Fruit fly (Drosophila melanogaster) whole organism, embryonic: Measurements from ENCODE around the gene Hsp67Ba.

Experiments
- CG10366 ChIP-seq: fragments of 200-800 bp; sonication (Bioruptor generic); IDR thresholded peaks from 2 replicates; pipeline ENCODE4 v1.3.6; 2022; ENCODE audit warnings: missing biosample characterization, missing genetic modification characterization
- CG11085 ChIP-seq: fragments of 200-800 bp; sonication (Bioruptor generic); IDR thresholded peaks from 2 replicates; pipeline ENCODE4 v1.3.6; 2022; ENCODE audit warnings: missing biosample characterization, missing genetic modification characterization
- CG11247 ChIP-seq: fragments of 200-800 bp; sonication (Bioruptor generic); IDR thresholded peaks from 2 replicates; pipeline ENCODE4 v1.3.6; 2022; ENCODE audit warnings: missing biosample characterization, missing genetic modification characterization
- CG12071 ChIP-seq: fragments of 200-800 bp; sonication (Bioruptor generic); optimal IDR thresholded peaks from 3 replicates; lab custom pipeline; 2018; ENCODE audit warnings: missing biosample characterization, mild to moderate bottlenecking, missing genetic modification characterization
- CG13287 ChIP-seq: fragments of 200-800 bp; sonication (Bioruptor generic); IDR thresholded peaks from 2 replicates; pipeline ENCODE4 v1.3.6; 2022; ENCODE audit warnings: missing biosample characterization, missing genetic modification characterization; ENCODE audit not compliant: partially characterized antibody
- CG13424 ChIP-seq: fragments of 200-800 bp; sonication (Bioruptor generic); optimal IDR thresholded peaks from 2 replicates; lab custom pipeline; 2019; ENCODE audit warnings: missing biosample characterization, mild to moderate bottlenecking, missing genetic modification characterization, moderate library complexity
- CG15514 ChIP-seq: fragments of 200-800 bp; sonication (Bioruptor generic); optimal IDR thresholded peaks from 3 replicates; lab custom pipeline; 2017; ENCODE audit warnings: missing biosample characterization, missing genetic modification characterization, mild to moderate bottlenecking, moderate library complexity, missing genetic modification reagents
- CG2129 ChIP-seq: fragments of 200-800 bp; sonication (Bioruptor generic); IDR thresholded peaks from 2 replicates; pipeline ENCODE4 v1.3.6; 2022; ENCODE audit warnings: missing biosample characterization, missing genetic modification characterization; ENCODE audit not compliant: partially characterized antibody
- CG2202 ChIP-seq: fragments of 200-800 bp; sonication (Bioruptor generic); optimal IDR thresholded peaks from 2 replicates; lab custom pipeline; 2018; ENCODE audit warnings: missing biosample characterization, mild to moderate bottlenecking, missing genetic modification characterization
- CG31365 ChIP-seq: fragments of 200-800 bp; sonication (Bioruptor generic); optimal IDR thresholded peaks from 2 replicates; lab custom pipeline; 2018; ENCODE audit warnings: missing biosample characterization, mild to moderate bottlenecking, missing genetic modification characterization
- CG34376 ChIP-seq: fragments of 200-800 bp; sonication (Bioruptor generic); optimal IDR thresholded peaks from 2 replicates; lab custom pipeline; 2018; ENCODE audit warnings: missing biosample characterization, mild to moderate bottlenecking, missing genetic modification characterization
- CG3838 ChIP-seq: fragments of 200-800 bp; sonication (Bioruptor generic); optimal IDR thresholded peaks from 3 replicates; lab custom pipeline; 2016; ENCODE audit warnings: missing biosample characterization, missing genetic modification characterization
- CG3847 ChIP-seq: fragments of 200-800 bp; sonication (Bioruptor generic); IDR thresholded peaks from 2 replicates; pipeline ENCODE4 v1.3.6; 2022; ENCODE audit warnings: missing biosample characterization, missing genetic modification characterization
- CG9215 ChIP-seq: fragments of 200-800 bp; sonication (Bioruptor generic); IDR thresholded peaks from 2 replicates; pipeline ENCODE4 v1.3.6; 2022; ENCODE audit warnings: missing biosample characterization, missing genetic modification characterization
- CG9609 ChIP-seq: fragments of 200-800 bp; sonication (Bioruptor generic); optimal IDR thresholded peaks from 3 replicates; lab custom pipeline; 2016; ENCODE audit warnings: missing biosample characterization, missing genetic modification characterization
- CTCF ChIP-seq: fragments of 200-800 bp; sonication (Bioruptor generic); optimal IDR thresholded peaks from 2 replicates; lab custom pipeline; 2017; ENCODE audit warnings: missing biosample characterization, mild to moderate bottlenecking, missing genetic modification characterization, moderate library complexity
- Dek ChIP-seq: fragments of 200-800 bp; sonication (Bioruptor generic); optimal IDR thresholded peaks from 3 replicates; lab custom pipeline; 2019; ENCODE audit warnings: missing biosample characterization, mild to moderate bottlenecking, missing genetic modification characterization, moderate library complexity
- E2f1 ChIP-seq: fragments of 200-800 bp; sonication (Bioruptor generic); IDR thresholded peaks from 2 replicates; pipeline ENCODE4 v1.3.6; 2022; ENCODE audit warnings: missing biosample characterization, missing genetic modification characterization
- ERR ChIP-seq: fragments of 200-800 bp; sonication (Bioruptor generic); optimal IDR thresholded peaks from 2 replicates; lab custom pipeline; 2016; ENCODE audit warnings: missing biosample characterization, missing genetic modification characterization
- HLHmδ ChIP-seq: fragments of 200-800 bp; sonication (Bioruptor generic); optimal IDR thresholded peaks from 2 replicates; lab custom pipeline; 2018; ENCODE audit warnings: missing biosample characterization, mild to moderate bottlenecking, missing genetic modification characterization, moderate library complexity
- Hand ChIP-seq: fragments of 200-800 bp; sonication (Bioruptor generic); optimal IDR thresholded peaks from 2 replicates; lab custom pipeline; 2017; ENCODE audit warnings: mild to moderate bottlenecking, missing biosample characterization, missing genetic modification reagents, missing genetic modification characterization
- Myb ChIP-seq: fragments of 200-800 bp; sonication (Bioruptor generic); optimal IDR thresholded peaks from 2 replicates; lab custom pipeline; 2016; ENCODE audit warnings: missing biosample characterization, missing genetic modification characterization
- NfI ChIP-seq: fragments of 200-800 bp; sonication (Bioruptor generic); optimal IDR thresholded peaks from 3 replicates; lab custom pipeline; 2018; ENCODE audit warnings: missing biosample characterization, mild to moderate bottlenecking, missing genetic modification characterization, moderate library complexity
- Rx ChIP-seq: fragments of 200-800 bp; sonication (Bioruptor generic); IDR thresholded peaks from 2 replicates; pipeline ENCODE4 v1.3.6; 2022; ENCODE audit warnings: missing biosample characterization, missing genetic modification characterization
- Sox102F ChIP-seq: fragments of 200-800 bp; sonication (Bioruptor generic); optimal IDR thresholded peaks from 2 replicates; lab custom pipeline; 2018; ENCODE audit warnings: missing biosample characterization, mild to moderate bottlenecking, missing genetic modification characterization, moderate library complexity
- Trl ChIP-seq, 3 experiments: fragments of >200 bp in 2 of 3; fragments of 200-800 bp in 1 of 3; sonication (Bioruptor generic) in 1 of 3; optimal IDR thresholded peaks; 2 replicates in 1 of 3; 3 replicates in 2 of 3; lab custom pipeline; 2016 to 2017; ENCODE audit warnings: missing biosample characterization in 1 of 3, missing genetic modification characterization in 1 of 3
- chn ChIP-seq: fragments of 200-800 bp; sonication (Bioruptor generic); optimal IDR thresholded peaks from 2 replicates; lab custom pipeline; 2016; ENCODE audit warnings: missing biosample characterization, missing genetic modification characterization
- dan ChIP-seq: fragments of 200-800 bp; sonication (Bioruptor generic); IDR thresholded peaks from 2 replicates; pipeline ENCODE4 v1.3.6; 2022; ENCODE audit warnings: missing biosample characterization, missing genetic modification characterization
- dmrt99B ChIP-seq: fragments of 200-800 bp; sonication (Bioruptor generic); optimal IDR thresholded peaks from 2 replicates; lab custom pipeline; 2018; ENCODE audit warnings: missing biosample characterization, mild to moderate bottlenecking, missing genetic modification characterization, moderate library complexity
- ewg ChIP-seq: fragments of 200-800 bp; sonication (Bioruptor generic); optimal IDR thresholded peaks from 3 replicates; lab custom pipeline; 2017; ENCODE audit warnings: mild to moderate bottlenecking, missing biosample characterization, missing genetic modification reagents, missing genetic modification characterization
- eyg ChIP-seq: fragments of 200-800 bp; sonication (Bioruptor generic); optimal IDR thresholded peaks from 3 replicates; lab custom pipeline; 2016; ENCODE audit warnings: missing biosample characterization, missing genetic modification characterization
- fd102C ChIP-seq: fragments of 200-800 bp; sonication (Bioruptor generic); optimal IDR thresholded peaks from 2 replicates; lab custom pipeline; 2018; ENCODE audit warnings: missing biosample characterization, mild to moderate bottlenecking, missing genetic modification characterization, moderate library complexity
- gfzf ChIP-seq: fragments of 200-800 bp; sonication (Bioruptor generic); optimal IDR thresholded peaks from 2 replicates; lab custom pipeline; 2016; ENCODE audit warnings: missing biosample characterization, mild to moderate bottlenecking, missing genetic modification characterization, moderate library complexity
- grn ChIP-seq: fragments of 200-800 bp; sonication (Bioruptor generic); optimal IDR thresholded peaks from 3 replicates; lab custom pipeline; 2017; ENCODE audit warnings: missing biosample characterization, missing genetic modification characterization
- gsb-n ChIP-seq: fragments of 200-800 bp; sonication (Bioruptor generic); optimal IDR thresholded peaks from 3 replicates; lab custom pipeline; 2018; ENCODE audit warnings: missing biosample characterization, mild to moderate bottlenecking, missing genetic modification characterization
- lbe ChIP-seq: fragments of 200-800 bp; sonication (Bioruptor generic); optimal IDR thresholded peaks from 2 replicates; lab custom pipeline; 2016; ENCODE audit warnings: missing biosample characterization, mild to moderate bottlenecking, missing genetic modification characterization
- lilli ChIP-seq: fragments of 200-800 bp; sonication (Bioruptor generic); optimal IDR thresholded peaks from 3 replicates; lab custom pipeline; 2016; ENCODE audit warnings: missing biosample characterization, missing genetic modification characterization
- odd ChIP-seq: fragments of 200-800 bp; sonication (Bioruptor generic); optimal IDR thresholded peaks from 2 replicates; lab custom pipeline; 2017; ENCODE audit warnings: missing biosample characterization, mild to moderate bottlenecking, missing genetic modification characterization
- otp ChIP-seq: fragments of 200-800 bp; sonication (Bioruptor generic); IDR thresholded peaks from 3 replicates; pipeline ENCODE4, ENCODE4 v1.3.6; 2022; ENCODE audit warnings: missing biosample characterization, missing genetic modification characterization
- peb ChIP-seq: fragments of 200-800 bp; sonication (Bioruptor generic); IDR thresholded peaks from 2 replicates; pipeline ENCODE4 v1.3.6; 2022; ENCODE audit warnings: missing biosample characterization, missing genetic modification characterization
- pita ChIP-seq: fragments of 200-800 bp; sonication (Bioruptor generic); optimal IDR thresholded peaks from 2 replicates; lab custom pipeline; 2017; ENCODE audit warnings: missing biosample characterization, mild to moderate bottlenecking, missing genetic modification characterization
- sens ChIP-seq: fragments of 200-800 bp; sonication (Bioruptor generic); peaks from one replicate; lab custom pipeline; 2016; ENCODE audit warnings: missing biosample characterization, missing genetic modification characterization
- seq ChIP-seq: fragments of 200-800 bp; sonication (Bioruptor generic); IDR thresholded peaks from 2 replicates; pipeline ENCODE4 v1.3.6; 2022; ENCODE audit warnings: missing biosample characterization, missing genetic modification characterization
- shn ChIP-seq: fragments of 200-800 bp; sonication (Bioruptor generic); optimal IDR thresholded peaks from 3 replicates; lab custom pipeline; 2016; ENCODE audit warnings: missing biosample characterization, missing genetic modification characterization
- trh ChIP-seq: fragments of 200-800 bp; sonication (Bioruptor generic); optimal IDR thresholded peaks from 2 replicates; lab custom pipeline; 2016; ENCODE audit warnings: missing biosample characterization, missing genetic modification characterization
- ttk ChIP-seq: fragments of 200-800 bp; sonication (Bioruptor generic); IDR thresholded peaks from 2 replicates; pipeline ENCODE4 v2.1.2; 2022; ENCODE audit warnings: missing biosample characterization, missing genetic modification characterization
- tx ChIP-seq: fragments of 200-800 bp; sonication (Bioruptor generic); optimal IDR thresholded peaks from 2 replicates; lab custom pipeline; 2016; ENCODE audit warnings: missing biosample characterization, missing genetic modification characterization
- vnd ChIP-seq: fragments of 200-800 bp; sonication (Bioruptor generic); IDR thresholded peaks from 3 replicates; pipeline ENCODE4 v1.3.6; 2022; ENCODE audit warnings: missing biosample characterization, missing genetic modification characterization; ENCODE audit not compliant: partially characterized antibody
- z ChIP-seq: fragments of 200-800 bp; sonication (Bioruptor generic); IDR thresholded peaks from 3 replicates; pipeline ENCODE4 v1.3.6; 2022; ENCODE audit warnings: missing biosample characterization, missing genetic modification characterization
- zfh1 ChIP-seq: fragments of 200-800 bp; sonication (Bioruptor generic); IDR thresholded peaks from 3 replicates; pipeline ENCODE4 v1.3.6; 2022; ENCODE audit warnings: missing biosample characterization, missing genetic modification characterization

The Hsp67Ba gene

dm6 chr3L:9373374-9374004 lies 5.8 kb downstream of the Hsp67Ba start (continued):
- TF ChIP-seq Sox102F: peak; percentile 76
- peak; percentile 49 for TF ChIP-seq CG10366
- TF ChIP-seq NfI (GFP tag; lab: Kevin White, UChicago): peak; percentile 67
- TF ChIP-seq CG3847 (GFP tag; lab: Robert Waterston, UW): 0 out of 2 replicates have a peak, but pooled peaks have one; percentile 20
- TF ChIP-seq CG11247: peak; percentile 58
- TF ChIP-seq CG12071 (GFP tag; lab: Kevin White, UChicago): no peak
- TF ChIP-seq ewg (GFP tag; lab: Kevin White, UChicago): peak; percentile 60
- peak; percentile 23 for TF ChIP-seq Dek
- 0 out of 2 replicates have a peak, but pooled peaks have one; percentile 7 for TF ChIP-seq Rx (GFP tag; lab: Robert Waterston, UW)
- TF ChIP-seq CTCF: peak; percentile 2
- TF ChIP-seq tx (GFP tag; lab: Kevin White, UChicago): no peak
- TF ChIP-seq CG9609 (GFP tag; lab: Kevin White, UChicago): no peak
- TF ChIP-seq gsb-n (tag; lab: Kevin White, UChicago): peak; percentile 26
- TF ChIP-seq trh (GFP tag; lab: Kevin White, UChicago): peak; percentile 14
- no peak for TF ChIP-seq CG3838
- TF ChIP-seq Trl (optimal IDR thresholded peaks at IDR 0.05; lab: Kevin White, UChicago): peak; percentile 94 to 96
- peak; percentile 32 for TF ChIP-seq Trl (GFP tag; optimal IDR thresholded peaks at IDR 0.05; lab: Kevin White, UChicago)
- peak; percentile 11; the same call in 1 of the 3 replicates for TF ChIP-seq otp (GFP tag; lab: Robert Waterston, UW)
- TF ChIP-seq CG31365 (tag; lab: Kevin White, UChicago): no peak
- TF ChIP-seq Hand: peak; percentile 67
- TF ChIP-seq E2f1 (GFP tag; lab: Robert Waterston, UW): peak; percentile 73
- peak; percentile 89 for TF ChIP-seq sens
- TF ChIP-seq odd (GFP tag; lab: Kevin White, UChicago): peak; percentile 69
- TF ChIP-seq z (GFP tag; lab: Robert Waterston, UW): 0 out of 3 replicates have a peak, but pooled peaks have one; percentile 7
- TF ChIP-seq pita (GFP tag; lab: Kevin White, UChicago): no peak
- peak; percentile 77 for TF ChIP-seq CG13424 (tag; lab: Kevin White, UChicago)
- peak; percentile 40 for TF ChIP-seq peb (GFP tag; lab: Robert Waterston, UW)
- no peak for TF ChIP-seq shn
- peak; percentile 1 for TF ChIP-seq CG2202
- TF ChIP-seq eyg: no peak
- TF ChIP-seq grn (GFP tag; lab: Kevin White, UChicago): no peak
- TF ChIP-seq ERR: no peak
- no peak for TF ChIP-seq ttk (GFP tag; lab: Robert Waterston, UW)
- TF ChIP-seq CG15514 (GFP tag; lab: Kevin White, UChicago): peak; percentile 56
- no peak for TF ChIP-seq Myb
- no peak for TF ChIP-seq dan (GFP tag; lab: Robert Waterston, UW)
- TF ChIP-seq chn (GFP tag; lab: Kevin White, UChicago): peak; percentile 6
- peak; percentile 26 for TF ChIP-seq lilli
- TF ChIP-seq CG11085 (GFP tag; lab: Robert Waterston, UW): no peak
- TF ChIP-seq seq (GFP tag; lab: Robert Waterston, UW): peak; percentile 54
- no peak for TF ChIP-seq vnd (GFP tag; lab: Robert Waterston, UW)
- TF ChIP-seq zfh1 (GFP tag; lab: Robert Waterston, UW): peak; percentile 77
- peak; percentile 18 for TF ChIP-seq CG34376 (GFP tag; lab: Kevin White, UChicago)
- TF ChIP-seq CG13287 (GFP tag; lab: Robert Waterston, UW): peak; percentile 52
- peak; percentile 23; the same call in 1 of the 2 replicates for TF ChIP-seq CG2129 (GFP tag; lab: Robert Waterston, UW)
- TF ChIP-seq HLHmδ (GFP tag; lab: Kevin White, UChicago): no peak
- peak; percentile 38 for TF ChIP-seq CG9215 (GFP tag; lab: Robert Waterston, UW)
- TF ChIP-seq dmrt99B (tag; lab: Kevin White, UChicago): peak; percentile 78
- TF ChIP-seq lbe (GFP tag; lab: Kevin White, UChicago): peak; percentile 74
- TF ChIP-seq gfzf (GFP tag; lab: Kevin White, UChicago): no peak
- no peak for TF ChIP-seq fd102C
